Worm (Caenorhabditis elegans): ENCODE results near the gene R155.3.

ce11 chrIII:1923419-1924318 is 52.9 kb downstream of the R155.3 start:
- TF ChIP-seq nhr-12 (tag; optimal IDR thresholded peaks at IDR 0.05): peak; percentile 3
- peak; percentile 91 for TF ChIP-seq pha-4 (tag; optimal IDR thresholded peaks at IDR 0.05)
- no peak for TF ChIP-seq nhr-76 (tag; optimal IDR thresholded peaks at IDR 0.05)
- peak; percentile 30 for TF ChIP-seq elt-3 (tag; optimal IDR thresholded peaks at IDR 0.05)
- TF ChIP-seq zip-8 (tag; optimal IDR thresholded peaks at IDR 0.05): no peak
- TF ChIP-seq snpc-4 (tag; optimal IDR thresholded peaks at IDR 0.05): no peak
- TF ChIP-seq unc-39 (tag; optimal IDR thresholded peaks at IDR 0.05): no peak
- no peak for TF ChIP-seq elt-1 (tag; optimal IDR thresholded peaks at IDR 0.05; ENCODE audit: borderline replicate concordance, insufficient read depth)
- peak; percentile 79 for TF ChIP-seq mep-1 (tag; optimal IDR thresholded peaks at IDR 0.05)
- TF ChIP-seq blmp-1 (tag; optimal IDR thresholded peaks at IDR 0.05): peak; percentile 60
- TF ChIP-seq nhr-28 (tag; optimal IDR thresholded peaks at IDR 0.05): no peak
- peak; percentile 52 for TF ChIP-seq lsy-2 (tag; optimal IDR thresholded peaks at IDR 0.05)
